Worm (Caenorhabditis elegans) whole organism, late embryonic: Measurements from ENCODE around the gene hdl-2.

Experiments
- F13H6.1 ChIP-seq: sonication (generic microtip); optimal IDR thresholded peaks from 2 replicates; lab custom pipeline; 2016; ENCODE audit warnings: missing genetic modification characterization, missing compliant biosample characterization
- T23F11.4 ChIP-seq: fragments of 200-800 bp; sonication (Bioruptor generic); optimal IDR thresholded peaks from 2 replicates; lab custom pipeline; 2018; ENCODE audit warnings: mild to moderate bottlenecking, missing genetic modification characterization, missing compliant biosample characterization
- Y22D7AL.16 ChIP-seq: sonication (generic microtip); optimal IDR thresholded peaks from 2 replicates; lab custom pipeline; 2016; ENCODE audit warnings: missing genetic modification characterization, missing compliant biosample characterization
- ahr-1 ChIP-seq: sonication (generic microtip); optimal IDR thresholded peaks from 2 replicates; lab custom pipeline; 2016; ENCODE audit warnings: missing genetic modification characterization, missing compliant biosample characterization
- ama-1 ChIP-seq: fragments of 150-350 bp; optimal IDR thresholded peaks from 2 replicates; lab custom pipeline; 2014
- ceh-14 ChIP-seq: sonication (generic microtip); optimal IDR thresholded peaks from 2 replicates; lab custom pipeline; 2016; ENCODE audit warnings: missing genotype, missing genetic modification characterization, missing compliant biosample characterization
- ceh-18 ChIP-seq: sonication (generic microtip); optimal IDR thresholded peaks from 2 replicates; lab custom pipeline; 2016; ENCODE audit warnings: missing genetic modification characterization, missing compliant biosample characterization
- ceh-24 ChIP-seq: sonication (generic microtip); optimal IDR thresholded peaks from 2 replicates; lab custom pipeline; 2016; ENCODE audit warnings: mild to moderate bottlenecking, missing genetic modification characterization, missing compliant biosample characterization
- ceh-34 ChIP-seq: sonication (generic microtip); optimal IDR thresholded peaks from 2 replicates; lab custom pipeline; 2016; ENCODE audit warnings: mild to moderate bottlenecking, missing genetic modification characterization, missing compliant biosample characterization
- ceh-45 ChIP-seq: fragments of 200-800 bp; sonication (Bioruptor generic); IDR thresholded peaks from 2 replicates; pipeline ENCODE4 v1.3.6; 2022; ENCODE audit warnings: missing genetic modification reagents, missing genetic modification characterization, missing compliant biosample characterization
- ceh-48 ChIP-seq: sonication (generic microtip); optimal IDR thresholded peaks from 2 replicates; lab custom pipeline; 2016; ENCODE audit warnings: missing genetic modification characterization, inconsistent platforms, missing compliant biosample characterization
- che-1 ChIP-seq: sonication (generic microtip); optimal IDR thresholded peaks from 2 replicates; lab custom pipeline; 2016; ENCODE audit warnings: mild to moderate bottlenecking, missing genetic modification characterization, missing compliant biosample characterization
- elt-2 ChIP-seq: sonication (generic microtip); optimal IDR thresholded peaks from 2 replicates; lab custom pipeline; 2016; ENCODE audit warnings: missing genetic modification reagents, missing genetic modification characterization, missing compliant biosample characterization
- ets-4 ChIP-seq: sonication (generic microtip); optimal IDR thresholded peaks from 2 replicates; lab custom pipeline; 2016; ENCODE audit warnings: missing genetic modification characterization, missing compliant biosample characterization
- fkh-6 ChIP-seq: sonication (generic microtip); optimal IDR thresholded peaks from 2 replicates; lab custom pipeline; 2016; ENCODE audit warnings: missing genetic modification characterization, missing compliant biosample characterization
- gmeb-2 ChIP-seq: sonication (generic microtip); optimal IDR thresholded peaks from 2 replicates; lab custom pipeline; 2016; ENCODE audit warnings: missing genetic modification characterization, inconsistent platforms, missing compliant biosample characterization
- hlh-6 ChIP-seq: sonication (generic microtip); optimal IDR thresholded peaks from 2 replicates; lab custom pipeline; 2016; ENCODE audit warnings: missing genotype, missing genetic modification characterization, missing compliant biosample characterization
- hlh-8 ChIP-seq: sonication (generic microtip); optimal IDR thresholded peaks from 2 replicates; lab custom pipeline; 2016; ENCODE audit warnings: missing genotype, missing genetic modification characterization, missing compliant biosample characterization
- madf-2 ChIP-seq: sonication (generic microtip); optimal IDR thresholded peaks from 2 replicates; lab custom pipeline; 2017; ENCODE audit warnings: missing genetic modification characterization, missing compliant biosample characterization
- mec-3 ChIP-seq: sonication (generic microtip); optimal IDR thresholded peaks from 2 replicates; lab custom pipeline; 2016; ENCODE audit warnings: borderline replicate concordance, missing genetic modification characterization, missing compliant biosample characterization
- nfya-1 ChIP-seq: sonication (generic microtip); optimal IDR thresholded peaks from 2 replicates; lab custom pipeline; 2017; ENCODE audit warnings: missing genetic modification characterization, mild to moderate bottlenecking, missing compliant biosample characterization, antibody characterized with exemption, moderate library complexity
- nhr-11 ChIP-seq: fragments of 150-350 bp; optimal IDR thresholded peaks from 2 replicates; lab custom pipeline; 2014; ENCODE audit warnings: missing biosample characterization, missing genetic modification characterization
- nhr-232 ChIP-seq: sonication (generic microtip); optimal IDR thresholded peaks from 2 replicates; lab custom pipeline; 2016; ENCODE audit warnings: missing genetic modification characterization, missing compliant biosample characterization
- odd-2 ChIP-seq: sonication (generic microtip); optimal IDR thresholded peaks from 2 replicates; lab custom pipeline; 2017; ENCODE audit warnings: antibody characterized with exemption, mild to moderate bottlenecking, missing genetic modification characterization, missing compliant biosample characterization
- pax-1 ChIP-seq: fragments of 150-350 bp; optimal IDR thresholded peaks from 2 replicates; lab custom pipeline; 2014; ENCODE audit warnings: missing biosample characterization, missing genetic modification characterization
- pha-4 ChIP-seq: fragments of 150-350 bp; optimal IDR thresholded peaks from 2 replicates; lab custom pipeline; 2018; ENCODE audit warnings: missing biosample characterization, missing genetic modification reagents, missing genetic modification characterization
- rnt-1 ChIP-seq: sonication (generic microtip); optimal IDR thresholded peaks from 2 replicates; lab custom pipeline; 2016; ENCODE audit warnings: missing genetic modification characterization, missing compliant biosample characterization
- syd-9 ChIP-seq: sonication (generic microtip); optimal IDR thresholded peaks from 2 replicates; lab custom pipeline; 2016; ENCODE audit warnings: mild to moderate bottlenecking, missing genetic modification characterization, moderate library complexity, missing compliant biosample characterization
- ttx-3 ChIP-seq: sonication (generic microtip); optimal IDR thresholded peaks from 2 replicates; lab custom pipeline; 2016; ENCODE audit warnings: missing genetic modification reagents, missing genetic modification characterization, missing compliant biosample characterization
- unc-3 ChIP-seq, 2 experiments: fragments of 200-800 bp in 1 of 2; sonication (Bioruptor generic) in 1 of 2; sonication (generic microtip) in 1 of 2; conservative IDR thresholded peaks in 1 of 2; optimal IDR thresholded peaks in 1 of 2; 2 replicates each; pipeline versions ENCODE4 v1.3.6 to Lab custom; 2016 to 2022; ENCODE audit warnings: missing compliant biosample characterization in 2 of 2, missing genetic modification characterization in 2 of 2, missing genetic modification reagents in 1 of 2
- unc-42 ChIP-seq: sonication (generic microtip); optimal IDR thresholded peaks from 2 replicates; lab custom pipeline; 2016; ENCODE audit warnings: missing genotype, missing genetic modification characterization, missing compliant biosample characterization
- unc-55 ChIP-seq: sonication (generic microtip); optimal IDR thresholded peaks from 2 replicates; lab custom pipeline; 2017; ENCODE audit warnings: missing biosample characterization, missing genetic modification reagents, missing genetic modification characterization
- unc-86 ChIP-seq: sonication (generic microtip); optimal IDR thresholded peaks from 2 replicates; lab custom pipeline; 2016; ENCODE audit warnings: missing genetic modification characterization, missing compliant biosample characterization

The hdl-2 gene

ce11 chrIV:8866092-8866491, 7.9 kb upstream of the hdl-2 start:
- TF ChIP-seq hlh-6 (tag; lab: Kevin White, UChicago) (peak; percentile 45), syd-9 (tag; lab: Kevin White, UChicago) (no peak), T23F11.4 (GFP tag; lab: Kevin White, UChicago) (no peak), ceh-18 (tag; lab: Kevin White, UChicago) (peak; percentile 72), unc-86 (tag; lab: Kevin White, UChicago) (no peak), nfya-1 (tag; lab: Kevin White, UChicago) (peak; percentile 5), unc-55 (GFP tag; lab: Kevin White, UChicago) (peak; percentile 78), rnt-1 (peak; percentile 24), ceh-14 (tag; lab: Kevin White, UChicago) (no peak)

ce11 chrIV:8867562-8867961, 6.4 kb upstream of the hdl-2 start:
- TF ChIP-seq che-1, result no peak
- TF ChIP-seq ceh-45 (GFP tag; lab: Robert Waterston, UW), result no peak
- no peak for TF ChIP-seq ceh-48
- TF ChIP-seq ama-1 (lab: Kevin White, UChicago), result no peak
- no peak for TF ChIP-seq hlh-8 (tag; lab: Kevin White, UChicago)
- no peak for TF ChIP-seq mec-3 (tag; lab: Kevin White, UChicago)
- TF ChIP-seq ahr-1 (tag; lab: Kevin White, UChicago), result no peak
- no peak for TF ChIP-seq ets-4 (tag; lab: Kevin White, UChicago)
- no peak for TF ChIP-seq Y22D7AL.16 (tag; lab: Kevin White, UChicago)
- TF ChIP-seq unc-55 (GFP tag; lab: Kevin White, UChicago), result no peak
- no peak for TF ChIP-seq fkh-6 (tag; lab: Kevin White, UChicago)
- TF ChIP-seq unc-42, result no peak
- no peak for TF ChIP-seq ceh-24 (tag; lab: Kevin White, UChicago)
- TF ChIP-seq ceh-34 (tag; lab: Kevin White, UChicago), result no peak
- no peak for TF ChIP-seq ttx-3
- no peak for TF ChIP-seq unc-86 (tag; lab: Kevin White, UChicago)
- TF ChIP-seq nhr-11 (tag; lab: Kevin White, UChicago), result no peak
- no peak for TF ChIP-seq nhr-232 (tag; lab: Kevin White, UChicago)
- no peak for TF ChIP-seq madf-2 (tag; lab: Kevin White, UChicago)

ce11 chrIV:8869624-8870023, 4.3 kb upstream of the hdl-2 start, which contains the start of gene npp-23:
TSS of gene npp-23 (minus strand) at chrIV:8869679.
- TF ChIP-seq ceh-18 (tag; lab: Kevin White, UChicago) (no peak), nfya-1 (tag; lab: Kevin White, UChicago) (peak; percentile 13), elt-2 (peak; percentile 7)

- no peak for TF ChIP-seq unc-86 (tag; lab: Kevin White, UChicago)
- no peak for TF ChIP-seq pax-1 (tag; lab: Kevin White, UChicago)
- TF ChIP-seq unc-3 (GFP tag; conservative IDR thresholded peaks at IDR 0.05; lab: Robert Waterston, UW), result no peak
- TF ChIP-seq unc-3 (tag; optimal IDR thresholded peaks at IDR 0.05; lab: Kevin White, UChicago), result no peak
- no peak for TF ChIP-seq odd-2 (tag; lab: Kevin White, UChicago)
- TF ChIP-seq pha-4, result no peak
These were observed 989 bp upstream of the hdl-2 start, which contains the start of gene C09G9.3 for ce11 chrIV:8872958-8873357. TSS of gene C09G9.3 (minus strand) at chrIV:8873058.

DNA sequence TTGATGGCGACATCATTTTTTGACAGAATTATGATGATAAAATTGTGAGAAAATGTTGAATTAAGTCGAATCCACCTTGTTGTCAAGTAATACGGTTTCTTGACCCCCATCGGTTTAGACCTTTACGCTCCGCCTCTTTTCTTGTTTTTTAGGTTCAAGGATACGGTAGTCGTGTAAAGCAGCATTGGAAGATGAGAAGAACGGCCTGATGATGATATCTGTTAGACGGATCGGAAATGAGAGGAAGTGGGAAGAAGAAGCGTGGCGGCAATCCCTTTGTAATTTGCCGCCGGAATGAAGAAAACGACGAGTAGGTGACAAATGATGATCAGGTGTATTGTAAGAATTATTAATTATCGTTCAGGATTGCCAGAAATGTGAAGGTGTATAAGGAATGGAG, 5.9 kb downstream of the hdl-2 start, which contains the start of gene npax-4:
Gene npax-4, minus strand, starts transcription at position 101 of the 400 bp plus-strand sequence.
- TF ChIP-seq gmeb-2, result no peak
- no peak for TF ChIP-seq ceh-48
- TF ChIP-seq ama-1 (lab: Kevin White, UChicago), result no peak
- no peak for TF ChIP-seq unc-3 (GFP tag; conservative IDR thresholded peaks at IDR 0.05; lab: Robert Waterston, UW)
- no peak for TF ChIP-seq unc-3 (tag; optimal IDR thresholded peaks at IDR 0.05; lab: Kevin White, UChicago)
- no peak for TF ChIP-seq F13H6.1 (tag; lab: Kevin White, UChicago)
- no peak for TF ChIP-seq odd-2 (tag; lab: Kevin White, UChicago)
- TF ChIP-seq ceh-14 (tag; lab: Kevin White, UChicago), result no peak
